Fruit fly (Drosophila melanogaster): Measurements from ENCODE around the gene CG3402.

Gene CG3402

DNA sequence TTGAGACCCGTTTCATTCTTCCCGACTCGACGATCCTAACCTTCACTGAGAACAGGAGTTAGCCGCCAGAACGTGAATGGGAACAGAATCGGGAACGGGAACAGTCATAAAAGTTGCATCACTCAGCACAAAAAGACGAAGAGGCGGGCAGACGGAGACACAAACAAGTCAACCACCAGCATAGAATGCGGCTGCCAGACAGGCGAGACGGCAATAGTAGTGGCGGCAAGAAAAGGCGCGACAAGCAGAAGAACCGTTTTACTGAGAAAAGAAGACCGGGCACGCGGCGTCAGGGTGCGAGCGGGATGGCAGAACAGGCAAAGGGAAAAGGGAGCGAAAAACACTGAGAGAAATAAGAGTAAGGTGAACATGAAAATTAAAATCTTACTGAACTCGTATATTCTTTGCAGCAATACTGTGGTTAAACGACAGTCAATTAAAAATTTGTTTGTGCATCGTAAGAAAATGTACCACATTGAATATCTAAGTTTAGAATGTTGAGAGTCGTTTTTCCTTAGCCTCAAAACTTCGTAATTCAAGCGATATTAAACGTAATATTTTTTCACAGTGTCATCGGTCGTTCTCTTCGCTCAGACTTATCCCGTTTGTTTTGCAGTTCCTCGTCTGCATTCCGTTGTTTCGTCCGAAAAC, 12.2 kb downstream of the CG3402 start (continued):
- peak; percentile 74 for TF ChIP-seq CG15011 (GFP tag; optimal IDR thresholded peaks at IDR 0.05)
- peak; percentile 77 for TF ChIP-seq CHES-1-like (GFP tag; optimal IDR thresholded peaks at IDR 0.05)
- TF ChIP-seq CG12391 (tag; optimal IDR thresholded peaks at IDR 0.05), result peak; percentile 91
- peak; percentile 84 for TF ChIP-seq CG6689 (GFP tag; IDR thresholded peaks at IDR 0.05)
- peak; percentile 86 for TF ChIP-seq CG2202 (tag; optimal IDR thresholded peaks at IDR 0.05)
- peak; percentile 83 for TF ChIP-seq CG12155 (GFP tag; optimal IDR thresholded peaks at IDR 0.05)
- no peak for TF ChIP-seq Dll (GFP tag; IDR thresholded peaks at IDR 0.05; ENCODE audit: partially characterized antibody)
- peak; percentile 64 for TF ChIP-seq CG18764 (GFP tag; optimal IDR thresholded peaks at IDR 0.05)
- TF ChIP-seq Ravus (GFP tag; IDR thresholded peaks at IDR 0.05), result no peak; the same call in none of the 2 replicates
- TF ChIP-seq CG9876 (GFP tag; optimal IDR thresholded peaks at IDR 0.05), result peak; percentile 76
- TF ChIP-seq CG14667 (GFP tag; IDR thresholded peaks at IDR 0.05), result peak; percentile 31; the same call in 1 of the 2 replicates
- peak; percentile 88 for TF ChIP-seq CG10209 (GFP tag; optimal IDR thresholded peaks at IDR 0.05)
- peak; percentile 80 for TF ChIP-seq fd102C (GFP tag; optimal IDR thresholded peaks at IDR 0.05)
- peak; percentile 51 for TF ChIP-seq Ets97D (GFP tag; optimal IDR thresholded peaks at IDR 0.05)
- peak; percentile 88 for TF ChIP-seq CG15601 (tag; optimal IDR thresholded peaks at IDR 0.05)
- TF ChIP-seq pb (GFP tag; optimal IDR thresholded peaks at IDR 0.05), result peak; percentile 76
- TF ChIP-seq unc-4 (GFP tag; IDR thresholded peaks at IDR 0.05; ENCODE audit: partially characterized antibody), result no peak
- TF ChIP-seq CG6175 (GFP tag; IDR thresholded peaks at IDR 0.05), result 0 out of 3 replicates have a peak, but pooled peaks have one; percentile 33
- peak; percentile 73 for TF ChIP-seq esg (GFP tag; conservative IDR thresholded peaks at IDR 0.05)
- TF ChIP-seq ERR (GFP tag; optimal IDR thresholded peaks at IDR 0.05), result peak; percentile 43
- peak; percentile 40 for TF ChIP-seq slou (GFP tag; optimal IDR thresholded peaks at IDR 0.05)
- peak; percentile 63; the same call in 2 of the 3 replicates for TF ChIP-seq ken (GFP tag; IDR thresholded peaks at IDR 0.05)
- peak; percentile 80 for TF ChIP-seq jumu (GFP tag; optimal IDR thresholded peaks at IDR 0.05)
- TF ChIP-seq Dip3 (GFP tag; optimal IDR thresholded peaks at IDR 0.05), result peak; percentile 54
- no peak for TF ChIP-seq CkIIα-i1 (GFP tag; IDR thresholded peaks at IDR 0.05)
- TF ChIP-seq CG43689 (GFP tag; IDR thresholded peaks at IDR 0.05), result no peak
- TF ChIP-seq Usf (GFP tag; optimal IDR thresholded peaks at IDR 0.05), result peak; percentile 69
- peak; percentile 39; the same call in 1 of the 2 replicates for TF ChIP-seq al (GFP tag; IDR thresholded peaks at IDR 0.05)
- no peak for TF ChIP-seq C15 (GFP tag; IDR thresholded peaks at IDR 0.05)
- peak; percentile 84 for TF ChIP-seq pnt (GFP tag; optimal IDR thresholded peaks at IDR 0.05)
- no peak for TF ChIP-seq sr (GFP tag; IDR thresholded peaks at IDR 0.05)
- no peak for TF ChIP-seq sd (tag; optimal IDR thresholded peaks at IDR 0.05)
- TF ChIP-seq seq (GFP tag; IDR thresholded peaks at IDR 0.05), result peak; percentile 71
- TF ChIP-seq CG2120 (GFP tag; optimal IDR thresholded peaks at IDR 0.05), result peak; percentile 70
- peak; percentile 89 for TF ChIP-seq Side (GFP tag; optimal IDR thresholded peaks at IDR 0.05)
- peak; percentile 25 for TF ChIP-seq luna (GFP tag; optimal IDR thresholded peaks at IDR 0.05)
- TF ChIP-seq CG15514 (GFP tag; optimal IDR thresholded peaks at IDR 0.05), result peak; percentile 49
- TF ChIP-seq CG9609 (GFP tag; optimal IDR thresholded peaks at IDR 0.05), result peak; percentile 80
- peak; percentile 78 for TF ChIP-seq PHDP (tag; optimal IDR thresholded peaks at IDR 0.05)
- TF ChIP-seq btn (GFP tag; optimal IDR thresholded peaks at IDR 0.05), result peak; percentile 57
- peak; percentile 55 for TF ChIP-seq CG9215 (GFP tag; IDR thresholded peaks at IDR 0.05)
- TF ChIP-seq CG5953 (GFP tag; IDR thresholded peaks at IDR 0.05), result peak; percentile 70
- TF ChIP-seq CG6791 (GFP tag; IDR thresholded peaks at IDR 0.05; ENCODE audit: partially characterized antibody), result 0 out of 3 replicates have a peak, but pooled peaks have one; percentile 54
- TF ChIP-seq CG9932 (GFP tag; IDR thresholded peaks at IDR 0.05), result peak; percentile 60
- peak; percentile 90 for TF ChIP-seq phol (tag; optimal IDR thresholded peaks at IDR 0.05)
- peak; percentile 83 for TF ChIP-seq org-1 (GFP tag; optimal IDR thresholded peaks at IDR 0.05)
- TF ChIP-seq chif (GFP tag; optimal IDR thresholded peaks at IDR 0.05), result peak; percentile 78 to 93
- TF ChIP-seq insv (GFP tag; optimal IDR thresholded peaks at IDR 0.05), result peak; percentile 22 to 42
- peak; percentile 71 for TF ChIP-seq Fer3 (tag; optimal IDR thresholded peaks at IDR 0.05)
- peak; percentile 57 for TF ChIP-seq wor (GFP tag; IDR thresholded peaks at IDR 0.05)
- no peak for TF ChIP-seq br (optimal IDR thresholded peaks at IDR 0.05)

Data from whole organism, embryonic.